Fruit fly (Drosophila melanogaster): ENCODE data around the gene TSG101.
A peak's percentile ranks its signal among the peaks of the same experiment; 100 is the strongest.

TSG101 gene

dm6 chr3L:16853533-16854386, 11.7 kb downstream of the TSG101 start, which contains the start of gene sina (continued):
- TF ChIP-seq TFAM (GFP tag; optimal IDR thresholded peaks at IDR 0.05), result no peak
- TF ChIP-seq CG12299 (tag; optimal IDR thresholded peaks at IDR 0.05), result peak; percentile 1
- no peak for TF ChIP-seq salm (tag; optimal IDR thresholded peaks at IDR 0.05)
- TF ChIP-seq sens (GFP tag), result peak; percentile 79
- no peak for TF ChIP-seq CG17385 (GFP tag; optimal IDR thresholded peaks at IDR 0.05)
- no peak for TF ChIP-seq CG9727 (GFP tag; optimal IDR thresholded peaks at IDR 0.05)
- TF ChIP-seq mld (GFP tag; IDR thresholded peaks at IDR 0.05; ENCODE audit: partially characterized antibody), result peak; percentile 68; the same call in 2 of the 3 replicates
- TF ChIP-seq ato (GFP tag; IDR thresholded peaks at IDR 0.05; ENCODE audit: partially characterized antibody), result peak; percentile 90
- peak; percentile 22; the same call in 1 of the 2 replicates for TF ChIP-seq ara (GFP tag; IDR thresholded peaks at IDR 0.05)
- no peak for TF ChIP-seq sens-2 (GFP tag; IDR thresholded peaks at IDR 0.05)
- TF ChIP-seq Adf1 (GFP tag; IDR thresholded peaks at IDR 0.05), result no peak
- TF ChIP-seq CG1602 (GFP tag; optimal IDR thresholded peaks at IDR 0.05), result no peak
- no peak for TF ChIP-seq emc (GFP tag; optimal IDR thresholded peaks at IDR 0.05)
- peak; percentile 57 for TF ChIP-seq CG2712 (tag; optimal IDR thresholded peaks at IDR 0.05)
- TF ChIP-seq phol (tag; optimal IDR thresholded peaks at IDR 0.05), result peak; percentile 61
- peak; percentile 5 for TF ChIP-seq CG34376 (GFP tag; optimal IDR thresholded peaks at IDR 0.05)
- no peak for TF ChIP-seq CG4424 (GFP tag; optimal IDR thresholded peaks at IDR 0.05)
- TF ChIP-seq dpn (GFP tag; optimal IDR thresholded peaks at IDR 0.05), result peak in 1 of 2 experiments; percentile 18
- TF ChIP-seq unc-4 (GFP tag; IDR thresholded peaks at IDR 0.05; ENCODE audit: partially characterized antibody), result peak; percentile 76
- TF ChIP-seq z (GFP tag; IDR thresholded peaks at IDR 0.05), result no peak
- TF ChIP-seq yki (optimal IDR thresholded peaks at IDR 0.05), result no peak
- TF ChIP-seq CG17568 (GFP tag; optimal IDR thresholded peaks at IDR 0.05), result no peak
- peak; percentile 77 for TF ChIP-seq Dll (GFP tag; IDR thresholded peaks at IDR 0.05; ENCODE audit: partially characterized antibody)
- peak; percentile 25 for TF ChIP-seq ftz-f1 (GFP tag; optimal IDR thresholded peaks at IDR 0.05)
- TF ChIP-seq CG17829 (tag; optimal IDR thresholded peaks at IDR 0.05), result peak; percentile 72
- peak; percentile 94 for TF ChIP-seq CG2116 (GFP tag; optimal IDR thresholded peaks at IDR 0.05)
- TF ChIP-seq BtbVII (GFP tag; optimal IDR thresholded peaks at IDR 0.05), result peak; percentile 27
- TF ChIP-seq bsh (GFP tag; optimal IDR thresholded peaks at IDR 0.05), result no peak
- TF ChIP-seq Ets65A (GFP tag), result peak; percentile 84
- no peak for TF ChIP-seq Oli (tag; optimal IDR thresholded peaks at IDR 0.05)
- peak; percentile 86 for TF ChIP-seq CG7963 (GFP tag; IDR thresholded peaks at IDR 0.05; ENCODE audit: partially characterized antibody)
- peak; percentile 81 for TF ChIP-seq CG14860 (GFP tag; IDR thresholded peaks at IDR 0.05; ENCODE audit: partially characterized antibody)
- peak; percentile 84 for TF ChIP-seq CG34224 (GFP tag; IDR thresholded peaks at IDR 0.05; ENCODE audit: partially characterized antibody)
- TF ChIP-seq CG12391 (tag; optimal IDR thresholded peaks at IDR 0.05), result peak; percentile 63
- peak; percentile 20 for TF ChIP-seq CG13624 (GFP tag; optimal IDR thresholded peaks at IDR 0.05)
- peak; percentile 65 for TF ChIP-seq CG8924 (tag; optimal IDR thresholded peaks at IDR 0.05)
- no peak for TF ChIP-seq ap (GFP tag; IDR thresholded peaks at IDR 0.05)
- TF ChIP-seq CG1792 (GFP tag; optimal IDR thresholded peaks at IDR 0.05), result no peak
- peak; percentile 68 for TF ChIP-seq CoRest (tag; optimal IDR thresholded peaks at IDR 0.05)
- peak; percentile 54 for TF ChIP-seq Hmr (GFP tag; optimal IDR thresholded peaks at IDR 0.05)
- peak; percentile 39 for TF ChIP-seq gem (tag; optimal IDR thresholded peaks at IDR 0.05)
- TF ChIP-seq Scr (GFP tag; IDR thresholded peaks at IDR 0.05; ENCODE audit: partially characterized antibody), result peak; percentile 75
- peak; percentile 42 for TF ChIP-seq CTCF (GFP tag; optimal IDR thresholded peaks at IDR 0.05)
- TF ChIP-seq CG7987 (GFP tag; optimal IDR thresholded peaks at IDR 0.05), result peak; percentile 26
- TF ChIP-seq her (GFP tag; optimal IDR thresholded peaks at IDR 0.05), result no peak
- TF ChIP-seq BEAF-32 (GFP tag; optimal IDR thresholded peaks at IDR 0.05), result peak; percentile 74
- peak; percentile 29 for TF ChIP-seq CG13296 (GFP tag; optimal IDR thresholded peaks at IDR 0.05)
- no peak for TF ChIP-seq CG4328 (GFP tag; optimal IDR thresholded peaks at IDR 0.05)
